Fruit fly (Drosophila melanogaster) whole organism, embryonic: Measurements from ENCODE around the gene EMC3.

Experiments used
- Adf1 ChIP-seq: fragments of 200-800 bp; sonication (Bioruptor generic); IDR thresholded peaks from 2 replicates; pipeline ENCODE4 v1.3.6; 2022; ENCODE audit warnings: missing biosample characterization, missing genetic modification characterization
- BEAF-32 ChIP-seq: fragments of 200-800 bp; sonication (Bioruptor generic); optimal IDR thresholded peaks from 3 replicates; lab custom pipeline; 2017; ENCODE audit warnings: missing biosample characterization, missing genetic modification characterization, mild to moderate bottlenecking, moderate library complexity, missing genetic modification reagents
- CG10654 ChIP-seq: fragments of 200-800 bp; sonication (Bioruptor generic); optimal IDR thresholded peaks from 2 replicates; lab custom pipeline; 2016; ENCODE audit warnings: missing biosample characterization, missing genetic modification characterization
- CG11696 ChIP-seq: fragments of 200-800 bp; sonication (Bioruptor generic); IDR thresholded peaks from 2 replicates; pipeline ENCODE4 v1.3.6; 2022; ENCODE audit warnings: missing biosample characterization, missing genetic modification characterization
- CG13123 ChIP-seq: fragments of 200-800 bp; sonication (Bioruptor generic); optimal IDR thresholded peaks from 2 replicates; lab custom pipeline; 2016; ENCODE audit warnings: missing biosample characterization, missing genetic modification characterization
- CG1647 ChIP-seq: fragments of 200-800 bp; sonication (Bioruptor generic); optimal IDR thresholded peaks from 3 replicates; lab custom pipeline; 2016; ENCODE audit warnings: missing biosample characterization, missing genetic modification characterization
- CG16863 ChIP-seq: fragments of 200-800 bp; sonication (Bioruptor generic); optimal IDR thresholded peaks from 3 replicates; lab custom pipeline; 2016; ENCODE audit warnings: missing biosample characterization, missing genetic modification characterization
- CG17186 ChIP-seq: fragments of 200-800 bp; sonication (Bioruptor generic); optimal IDR thresholded peaks from 3 replicates; lab custom pipeline; 2017; ENCODE audit warnings: missing biosample characterization, missing genetic modification reagents, missing genetic modification characterization
- CG17359 ChIP-seq: fragments of 200-800 bp; sonication (Bioruptor generic); optimal IDR thresholded peaks from 3 replicates; lab custom pipeline; 2018; ENCODE audit warnings: missing biosample characterization, mild to moderate bottlenecking, missing genetic modification characterization, moderate library complexity
- CG2129 ChIP-seq: fragments of 200-800 bp; sonication (Bioruptor generic); IDR thresholded peaks from 2 replicates; pipeline ENCODE4 v1.3.6; 2022; ENCODE audit warnings: missing biosample characterization, missing genetic modification characterization; ENCODE audit not compliant: partially characterized antibody
- CG2199 ChIP-seq: fragments of 200-800 bp; sonication (Bioruptor generic); IDR thresholded peaks from 3 replicates; pipeline ENCODE4 v1.3.6; 2022; ENCODE audit warnings: missing biosample characterization, missing genetic modification characterization
- CG2712 ChIP-seq: fragments of 200-800 bp; optimal IDR thresholded peaks from 3 replicates; lab custom pipeline; 2019; ENCODE audit warnings: missing biosample characterization, mild to moderate bottlenecking, missing genetic modification characterization, moderate library complexity
- CG4820 ChIP-seq: fragments of 200-800 bp; sonication (Bioruptor generic); optimal IDR thresholded peaks from 3 replicates; lab custom pipeline; 2016; ENCODE audit warnings: missing biosample characterization, missing genetic modification characterization
- CG5953 ChIP-seq: fragments of 200-800 bp; sonication (Bioruptor generic); IDR thresholded peaks from 2 replicates; pipeline ENCODE4 v1.3.6; 2022; ENCODE audit warnings: missing biosample characterization, missing genetic modification characterization
- CG6254 ChIP-seq: fragments of 200-800 bp; sonication (Bioruptor generic); optimal IDR thresholded peaks from 3 replicates; lab custom pipeline; 2017; ENCODE audit warnings: mild to moderate bottlenecking, missing biosample characterization, missing genetic modification reagents, missing genetic modification characterization
- CG6654 ChIP-seq: fragments of 200-800 bp; sonication (Bioruptor generic); optimal IDR thresholded peaks from 2 replicates; lab custom pipeline; 2017; ENCODE audit warnings: missing biosample characterization, mild to moderate bottlenecking, missing genetic modification characterization
- CG6813 ChIP-seq: fragments of 200-800 bp; sonication (Bioruptor generic); optimal IDR thresholded peaks from 2 replicates; lab custom pipeline; 2017; ENCODE audit warnings: missing biosample characterization, missing genetic modification characterization, mild to moderate bottlenecking, moderate library complexity, missing genetic modification reagents
- CG6854 ChIP-seq: fragments of 200-800 bp; sonication (Bioruptor generic); optimal IDR thresholded peaks from 3 replicates; lab custom pipeline; 2017; ENCODE audit warnings: missing biosample characterization, mild to moderate bottlenecking, missing genetic modification characterization
- CG7556 ChIP-seq: fragments of 200-800 bp; sonication (Bioruptor generic); optimal IDR thresholded peaks from 2 replicates; lab custom pipeline; 2017; ENCODE audit warnings: missing biosample characterization, mild to moderate bottlenecking, missing genetic modification characterization
- CG7839 ChIP-seq: fragments of 200-800 bp; sonication (Bioruptor generic); optimal IDR thresholded peaks from 3 replicates; lab custom pipeline; 2018; ENCODE audit warnings: missing biosample characterization, mild to moderate bottlenecking, missing genetic modification characterization, moderate library complexity
- CG8290 ChIP-seq, 3 experiments: fragments of 200-800 bp; sonication (Bioruptor generic); optimal IDR thresholded peaks; 2 replicates each; lab custom pipeline; 2016 to 2019; ENCODE audit warnings: missing biosample characterization in 3 of 3, missing genetic modification characterization in 3 of 3, mild to moderate bottlenecking in 2 of 3, moderate library complexity in 1 of 3
- CHES-1-like ChIP-seq: fragments of 200-800 bp; sonication (Bioruptor generic); optimal IDR thresholded peaks from 2 replicates; lab custom pipeline; 2016; ENCODE audit warnings: missing biosample characterization, missing genetic modification characterization
- Chrac-16 ChIP-seq: fragments of 200-800 bp; sonication (Bioruptor generic); optimal IDR thresholded peaks from 3 replicates; lab custom pipeline; 2016; ENCODE audit warnings: missing biosample characterization, missing genetic modification characterization
- Deaf1 ChIP-seq: fragments of 200-800 bp; optimal IDR thresholded peaks from 3 replicates; lab custom pipeline; 2019; ENCODE audit warnings: missing biosample characterization, mild to moderate bottlenecking, missing genetic modification characterization, moderate library complexity
- ERR ChIP-seq: fragments of 200-800 bp; sonication (Bioruptor generic); optimal IDR thresholded peaks from 2 replicates; lab custom pipeline; 2016; ENCODE audit warnings: missing biosample characterization, missing genetic modification characterization
- HmgZ ChIP-seq: fragments of 200-800 bp; sonication (Bioruptor generic); optimal IDR thresholded peaks from 2 replicates; lab custom pipeline; 2018; ENCODE audit warnings: missing biosample characterization, mild to moderate bottlenecking, missing genetic modification characterization
- MBD-R2 ChIP-seq: fragments of 200-800 bp; sonication (Bioruptor generic); IDR thresholded peaks from 2 replicates; pipeline ENCODE4 v1.3.6; 2022; ENCODE audit warnings: missing biosample characterization, missing genetic modification characterization
- NK7.1 ChIP-seq: fragments of 200-800 bp; sonication (Bioruptor generic); optimal IDR thresholded peaks from 3 replicates; lab custom pipeline; 2016; ENCODE audit warnings: missing biosample characterization, missing genetic modification characterization
- Nf-YC ChIP-seq: fragments of 200-800 bp; optimal IDR thresholded peaks from 3 replicates; lab custom pipeline; 2019; ENCODE audit warnings: missing biosample characterization, mild to moderate bottlenecking, missing genetic modification characterization, moderate library complexity
- Ptx1 ChIP-seq: fragments of 200-800 bp; sonication (Bioruptor generic); IDR thresholded peaks from 2 replicates; pipeline ENCODE4 v1.3.6; 2022; ENCODE audit warnings: missing biosample characterization, missing genetic modification characterization
- Sry-β ChIP-seq: fragments of 200-800 bp; sonication (Bioruptor generic); optimal IDR thresholded peaks from 2 replicates; lab custom pipeline; 2018; ENCODE audit warnings: missing biosample characterization, mild to moderate bottlenecking, missing genetic modification characterization, moderate library complexity
- Vsx1 ChIP-seq: fragments of 200-800 bp; sonication (Bioruptor generic); optimal IDR thresholded peaks from 2 replicates; lab custom pipeline; 2017; ENCODE audit warnings: missing biosample characterization, mild to moderate bottlenecking, missing genetic modification characterization, missing genetic modification reagents
- amos ChIP-seq: fragments of 200-800 bp; sonication (Bioruptor generic); IDR thresholded peaks from 2 replicates; pipeline ENCODE4 v1.3.6; 2022; ENCODE audit warnings: missing biosample characterization, missing genetic modification characterization; ENCODE audit not compliant: partially characterized antibody
- aop ChIP-seq: fragments of 200-800 bp; sonication (Bioruptor generic); IDR thresholded peaks from 2 replicates; pipeline ENCODE4 v1.3.6; 2022; ENCODE audit warnings: missing biosample characterization, missing genetic modification characterization
- ap ChIP-seq: fragments of 200-800 bp; sonication (Bioruptor generic); IDR thresholded peaks from 2 replicates; pipeline ENCODE4 v1.3.6; 2022; ENCODE audit warnings: missing biosample characterization, missing genetic modification characterization
- bbx ChIP-seq: fragments of 200-800 bp; sonication (Bioruptor generic); IDR thresholded peaks from 2 replicates; pipeline ENCODE4 v1.3.6; 2022; ENCODE audit warnings: missing biosample characterization, missing genetic modification characterization; ENCODE audit not compliant: partially characterized antibody
- bowl ChIP-seq: fragments of 200-800 bp; sonication (Bioruptor generic); IDR thresholded peaks from 2 replicates; pipeline ENCODE4 v1.3.6; 2022; ENCODE audit warnings: missing biosample characterization, missing genetic modification characterization
- da ChIP-seq: fragments of 200-800 bp; sonication (Bioruptor generic); optimal IDR thresholded peaks from 2 replicates; lab custom pipeline; 2016; ENCODE audit warnings: missing biosample characterization, missing genetic modification characterization
- exex ChIP-seq: fragments of 200-800 bp; sonication (Bioruptor generic); optimal IDR thresholded peaks from 4 replicates; lab custom pipeline; 2018; ENCODE audit warnings: missing biosample characterization, mild to moderate bottlenecking, missing genetic modification characterization, moderate library complexity
- ftz-f1 ChIP-seq: fragments of 200-800 bp; sonication (Bioruptor generic); optimal IDR thresholded peaks from 2 replicates; lab custom pipeline; 2016; ENCODE audit warnings: missing biosample characterization, missing genetic modification characterization
- hb ChIP-seq: fragments of 200-800 bp; sonication (Bioruptor generic); IDR thresholded peaks from 3 replicates; pipeline ENCODE4 v1.3.6; 2022; ENCODE audit warnings: missing biosample characterization, missing genetic modification characterization; ENCODE audit not compliant: partially characterized antibody
- jumu ChIP-seq: fragments of 200-800 bp; sonication (Bioruptor generic); optimal IDR thresholded peaks from 3 replicates; lab custom pipeline; 2016; ENCODE audit warnings: missing biosample characterization, missing genetic modification characterization
- pita ChIP-seq: fragments of 200-800 bp; sonication (Bioruptor generic); optimal IDR thresholded peaks from 2 replicates; lab custom pipeline; 2017; ENCODE audit warnings: missing biosample characterization, mild to moderate bottlenecking, missing genetic modification characterization
- pnt ChIP-seq: fragments of 200-800 bp; sonication (Bioruptor generic); optimal IDR thresholded peaks from 3 replicates; lab custom pipeline; 2016; ENCODE audit warnings: missing biosample characterization, missing genetic modification characterization
- scrt ChIP-seq: fragments of 200-800 bp; sonication (Bioruptor generic); optimal IDR thresholded peaks from 2 replicates; lab custom pipeline; 2018; ENCODE audit warnings: missing biosample characterization, mild to moderate bottlenecking, missing genetic modification characterization, moderate library complexity
- sob ChIP-seq: fragments of 200-800 bp; sonication (Bioruptor generic); IDR thresholded peaks from 2 replicates; pipeline ENCODE4 v1.3.6; 2022; ENCODE audit warnings: missing biosample characterization, missing genetic modification characterization
- tap ChIP-seq: fragments of 200-800 bp; optimal IDR thresholded peaks from 3 replicates; lab custom pipeline; 2019; ENCODE audit warnings: missing biosample characterization, mild to moderate bottlenecking, missing genetic modification characterization, moderate library complexity
- usp ChIP-seq: fragments of >200 bp; optimal IDR thresholded peaks from 2 replicates; lab custom pipeline; 2017; ENCODE audit warnings: missing biosample characterization, missing genetic modification characterization
- zen2 ChIP-seq: fragments of 200-800 bp; sonication (Bioruptor generic); IDR thresholded peaks from 3 replicates; pipeline ENCODE4 v1.3.6; 2022; ENCODE audit warnings: missing biosample characterization, missing genetic modification characterization; ENCODE audit not compliant: partially characterized antibody

Gene EMC3

DNA sequence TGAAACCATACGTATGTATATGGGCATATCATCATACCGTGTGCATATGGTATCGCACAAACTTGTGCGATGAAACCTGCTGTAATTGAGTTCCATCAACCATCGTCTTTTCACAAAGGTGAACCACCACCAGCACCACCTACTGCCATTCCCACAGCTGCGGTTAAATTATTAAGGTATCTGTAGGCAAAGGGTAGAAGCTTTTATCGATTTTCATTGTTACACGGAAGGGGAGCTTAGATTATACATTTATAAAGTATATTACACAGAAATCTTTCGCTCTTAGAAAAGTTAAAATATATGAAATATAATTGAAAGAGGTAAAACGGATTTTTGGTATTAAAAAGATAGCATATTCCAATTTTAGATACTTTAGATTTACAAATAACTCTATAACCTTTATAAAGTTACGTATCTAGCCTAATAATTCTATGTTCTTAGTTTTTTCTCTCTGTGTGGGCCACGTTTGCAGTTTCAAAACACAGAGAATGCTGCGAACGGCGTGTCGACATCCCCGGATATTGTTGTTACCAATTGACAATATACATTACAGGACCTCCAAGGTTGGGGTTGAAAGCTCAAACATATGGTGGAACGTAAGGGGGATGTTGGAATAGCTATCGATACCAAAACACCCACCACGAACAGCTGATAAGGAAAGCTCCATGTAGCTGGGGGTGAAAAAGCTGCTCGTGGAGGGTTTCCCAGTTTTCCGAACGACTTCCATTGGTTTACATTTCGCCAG is 28.4 kb upstream of the EMC3 start, which contains the start of gene CG6495 (continued):
- TF ChIP-seq CG4820 (GFP tag; lab: Kevin White, UChicago) (peak; percentile 0), CG6654 (no peak), exex (tag; lab: Kevin White, UChicago) (peak; percentile 40), CG7839 (peak; percentile 75), CG1647 (GFP tag; lab: Kevin White, UChicago) (no peak), CG2712 (tag; lab: Kevin White, UChicago) (peak; percentile 73), CG11696 (GFP tag; lab: Robert Waterston, UW) (no peak), CG6254 (no peak), Deaf1 (tag; lab: Kevin White, UChicago) (peak; percentile 69), jumu (no peak), CG6854 (GFP tag; lab: Kevin White, UChicago) (peak; percentile 54), CG10654 (no peak), CG8290 (GFP tag; optimal IDR thresholded peaks at IDR 0.05; lab: Kevin White, UChicago) (no peak), CG8290 (tag; optimal IDR thresholded peaks at IDR 0.05; lab: Kevin White, UChicago) (no peak), aop (GFP tag; lab: Robert Waterston, UW) (no peak), CHES-1-like (GFP tag; lab: Kevin White, UChicago) (no peak), Vsx1 (peak; percentile 17), Chrac-16 (peak; percentile 2), da (no peak), CG5953 (GFP tag; lab: Robert Waterston, UW) (no peak), pita (GFP tag; lab: Kevin White, UChicago) (no peak), Sry-β (GFP tag; lab: Kevin White, UChicago) (no peak), CG17186 (GFP tag; lab: Kevin White, UChicago) (no peak), CG13123 (GFP tag; lab: Kevin White, UChicago) (no peak), bbx (GFP tag; lab: Robert Waterston, UW) (no peak), BEAF-32 (GFP tag; lab: Kevin White, UChicago) (no peak), HmgZ (tag; lab: Kevin White, UChicago) (peak; percentile 3), bowl (no peak), amos (GFP tag; lab: Robert Waterston, UW) (no peak), sob (GFP tag; lab: Robert Waterston, UW) (no peak), CG2129 (no peak), NK7.1 (GFP tag; lab: Kevin White, UChicago) (no peak), Adf1 (GFP tag; lab: Robert Waterston, UW) (no peak), CG6813 (GFP tag; lab: Kevin White, UChicago) (peak; percentile 54), CG17359 (tag; lab: Kevin White, UChicago) (peak; percentile 67), zen2 (no peak), scrt (GFP tag; lab: Kevin White, UChicago) (peak; percentile 26), Ptx1 (GFP tag; lab: Robert Waterston, UW) (peak; percentile 53; the same call in 1 of the 2 replicates), tap (tag; lab: Kevin White, UChicago) (peak; percentile 49), MBD-R2 (GFP tag; lab: Robert Waterston, UW) (peak; percentile 15; the same call in 1 of the 2 replicates), CG16863 (no peak), CG7556 (GFP tag; lab: Kevin White, UChicago) (peak; percentile 85), ERR (GFP tag; lab: Kevin White, UChicago) (no peak), ap (no peak), pnt (no peak), usp (GFP tag; lab: Kevin White, UChicago) (no peak), Nf-YC (tag; lab: Kevin White, UChicago) (peak; percentile 55), hb (GFP tag; lab: Robert Waterston, UW) (no peak), ftz-f1 (GFP tag; lab: Kevin White, UChicago) (no peak), CG2199 (GFP tag; lab: Robert Waterston, UW) (no peak)
